Fruit fly (Drosophila melanogaster) whole organism, embryonic: ENCODE measurements around the gene CG10413.
A peak's percentile ranks its signal among the peaks of the same experiment; 100 is the strongest.

Experiments used
- Abd-B ChIP-seq: fragments of 200-800 bp; sonication (Bioruptor generic); optimal IDR thresholded peaks from 2 replicates; lab custom pipeline; 2018; ENCODE audit warnings: missing biosample characterization, mild to moderate bottlenecking, missing genetic modification characterization, moderate library complexity
- Adf1 ChIP-seq: fragments of 200-800 bp; sonication (Bioruptor generic); IDR thresholded peaks from 2 replicates; pipeline ENCODE4 v1.3.6; 2022; ENCODE audit warnings: missing biosample characterization, missing genetic modification characterization
- BEAF-32 ChIP-seq: fragments of 200-800 bp; sonication (Bioruptor generic); optimal IDR thresholded peaks from 3 replicates; lab custom pipeline; 2017; ENCODE audit warnings: missing biosample characterization, missing genetic modification characterization, mild to moderate bottlenecking, moderate library complexity, missing genetic modification reagents
- Bteb2 ChIP-seq: fragments of 200-800 bp; sonication (Bioruptor generic); optimal IDR thresholded peaks from 2 replicates; lab custom pipeline; 2016; ENCODE audit warnings: missing biosample characterization, missing genetic modification characterization
- CG10366 ChIP-seq: fragments of 200-800 bp; sonication (Bioruptor generic); IDR thresholded peaks from 2 replicates; pipeline ENCODE4 v1.3.6; 2022; ENCODE audit warnings: missing biosample characterization, missing genetic modification characterization
- CG11723 ChIP-seq: fragments of 200-800 bp; sonication (Bioruptor generic); optimal IDR thresholded peaks from 2 replicates; lab custom pipeline; 2017; ENCODE audit warnings: missing biosample characterization, mild to moderate bottlenecking, missing genetic modification characterization
- CG12236 ChIP-seq: fragments of 200-800 bp; sonication (Bioruptor generic); optimal IDR thresholded peaks from 2 replicates; lab custom pipeline; 2016; ENCODE audit warnings: missing biosample characterization, missing genetic modification characterization
- CG17385 ChIP-seq: fragments of 200-800 bp; sonication (Bioruptor generic); optimal IDR thresholded peaks from 3 replicates; lab custom pipeline; 2018; ENCODE audit warnings: missing biosample characterization, mild to moderate bottlenecking, missing genetic modification characterization
- CG17568 ChIP-seq: fragments of 200-800 bp; sonication (Bioruptor generic); optimal IDR thresholded peaks from 2 replicates; lab custom pipeline; 2018; ENCODE audit warnings: missing biosample characterization, mild to moderate bottlenecking, missing genetic modification characterization, moderate library complexity
- CG4730 ChIP-seq: fragments of 200-800 bp; sonication (Bioruptor generic); IDR thresholded peaks from 2 replicates; pipeline ENCODE4 v1.3.6; 2022; ENCODE audit warnings: missing biosample characterization, missing genetic modification characterization
- CG6654 ChIP-seq: fragments of 200-800 bp; sonication (Bioruptor generic); optimal IDR thresholded peaks from 2 replicates; lab custom pipeline; 2017; ENCODE audit warnings: missing biosample characterization, mild to moderate bottlenecking, missing genetic modification characterization
- CG6765 ChIP-seq: fragments of 200-800 bp; sonication (Bioruptor generic); optimal IDR thresholded peaks from 3 replicates; lab custom pipeline; 2017; ENCODE audit warnings: missing biosample characterization, mild to moderate bottlenecking, missing genetic modification characterization
- CG9215 ChIP-seq: fragments of 200-800 bp; sonication (Bioruptor generic); IDR thresholded peaks from 2 replicates; pipeline ENCODE4 v1.3.6; 2022; ENCODE audit warnings: missing biosample characterization, missing genetic modification characterization
- D19A ChIP-seq: fragments of 200-800 bp; optimal IDR thresholded peaks from 3 replicates; lab custom pipeline; 2019; ENCODE audit warnings: missing biosample characterization, mild to moderate bottlenecking, missing genetic modification characterization, moderate library complexity
- Doc3 ChIP-seq: fragments of 200-800 bp; sonication (Bioruptor generic); IDR thresholded peaks from 3 replicates; pipeline ENCODE4 v1.3.6; 2022; ENCODE audit warnings: missing biosample characterization, missing genetic modification characterization; ENCODE audit not compliant: partially characterized antibody
- Mes4 ChIP-seq: fragments of 200-800 bp; sonication (Bioruptor generic); optimal IDR thresholded peaks from 2 replicates; lab custom pipeline; 2016; ENCODE audit warnings: missing biosample characterization, missing genetic modification characterization
- Nf-YC ChIP-seq: fragments of 200-800 bp; optimal IDR thresholded peaks from 3 replicates; lab custom pipeline; 2019; ENCODE audit warnings: missing biosample characterization, mild to moderate bottlenecking, missing genetic modification characterization, moderate library complexity
- Opbp ChIP-seq: fragments of 200-800 bp; sonication (Bioruptor generic); IDR thresholded peaks from 3 replicates; pipeline ENCODE4 v1.3.6; 2022; ENCODE audit warnings: missing biosample characterization, missing genetic modification characterization; ENCODE audit not compliant: partially characterized antibody
- Optix ChIP-seq: fragments of 200-800 bp; sonication (Bioruptor generic); IDR thresholded peaks from 3 replicates; pipeline ENCODE4 v1.3.6; 2022; ENCODE audit warnings: missing biosample characterization, missing genetic modification characterization
- Pdp1 ChIP-seq, 2 experiments: fragments of 200-800 bp; sonication (Bioruptor generic); optimal IDR thresholded peaks; 3 replicates each; lab custom pipeline; 2016; ENCODE audit warnings: missing biosample characterization in 2 of 2, missing genetic modification characterization in 2 of 2, mild to moderate bottlenecking in 1 of 2, moderate library complexity in 1 of 2
- Ssrp ChIP-seq: fragments of 200-800 bp; sonication (Bioruptor generic); optimal IDR thresholded peaks from 2 replicates; lab custom pipeline; 2018; ENCODE audit warnings: missing biosample characterization, mild to moderate bottlenecking, missing genetic modification characterization, moderate library complexity
- bbx ChIP-seq: fragments of 200-800 bp; sonication (Bioruptor generic); IDR thresholded peaks from 2 replicates; pipeline ENCODE4 v1.3.6; 2022; ENCODE audit warnings: missing biosample characterization, missing genetic modification characterization; ENCODE audit not compliant: partially characterized antibody
- caup ChIP-seq: fragments of 200-800 bp; sonication (Bioruptor generic); optimal IDR thresholded peaks from 3 replicates; lab custom pipeline; 2017; ENCODE audit warnings: missing biosample characterization, mild to moderate bottlenecking, missing genetic modification characterization, moderate library complexity; ENCODE audit not compliant: severe bottlenecking
- chinmo ChIP-seq: fragments of 200-800 bp; sonication (Bioruptor generic); IDR thresholded peaks from 4 replicates; pipeline ENCODE4 v1.3.6; 2022; ENCODE audit warnings: missing biosample characterization, missing genetic modification characterization; ENCODE audit not compliant: partially characterized antibody
- crp ChIP-seq, 2 experiments: fragments of 200-800 bp; sonication (Bioruptor generic); optimal IDR thresholded peaks; 2 replicates in 1 of 2; 3 replicates in 1 of 2; lab custom pipeline; 2017; ENCODE audit warnings: missing biosample characterization in 2 of 2, missing genetic modification characterization in 2 of 2, mild to moderate bottlenecking in 1 of 2, moderate library complexity in 1 of 2
- fd64A ChIP-seq: fragments of 200-800 bp; sonication (Bioruptor generic); optimal IDR thresholded peaks from 3 replicates; lab custom pipeline; 2018; ENCODE audit warnings: missing biosample characterization, mild to moderate bottlenecking, missing genetic modification characterization
- fru ChIP-seq: fragments of >200 bp; optimal IDR thresholded peaks from 2 replicates; lab custom pipeline; 2017
- kni ChIP-seq: fragments of 200-800 bp; sonication (Bioruptor generic); optimal IDR thresholded peaks from 3 replicates; lab custom pipeline; 2017; ENCODE audit warnings: mild to moderate bottlenecking, missing biosample characterization, missing genetic modification reagents, missing genetic modification characterization
- nom ChIP-seq: fragments of 200-800 bp; sonication (Bioruptor generic); optimal IDR thresholded peaks from 2 replicates; lab custom pipeline; 2017; ENCODE audit warnings: missing biosample characterization, missing genetic modification characterization, mild to moderate bottlenecking, moderate library complexity, missing genetic modification reagents
- odd ChIP-seq: fragments of 200-800 bp; sonication (Bioruptor generic); optimal IDR thresholded peaks from 2 replicates; lab custom pipeline; 2017; ENCODE audit warnings: missing biosample characterization, mild to moderate bottlenecking, missing genetic modification characterization
- org-1 ChIP-seq: fragments of 200-800 bp; sonication (Bioruptor generic); optimal IDR thresholded peaks from 2 replicates; lab custom pipeline; 2017; ENCODE audit warnings: missing biosample characterization, missing genetic modification characterization
- pita ChIP-seq: fragments of 200-800 bp; sonication (Bioruptor generic); optimal IDR thresholded peaks from 2 replicates; lab custom pipeline; 2017; ENCODE audit warnings: missing biosample characterization, mild to moderate bottlenecking, missing genetic modification characterization
- ro ChIP-seq: fragments of 200-800 bp; sonication (Bioruptor generic); IDR thresholded peaks from 2 replicates; pipeline ENCODE4 v1.3.6; 2022; ENCODE audit warnings: missing biosample characterization, missing genetic modification characterization
- row ChIP-seq: fragments of 200-800 bp; sonication (Bioruptor generic); IDR thresholded peaks from 3 replicates; pipeline ENCODE4 v1.3.6; 2022; ENCODE audit warnings: missing biosample characterization, missing genetic modification characterization
- scrt ChIP-seq: fragments of 200-800 bp; sonication (Bioruptor generic); optimal IDR thresholded peaks from 2 replicates; lab custom pipeline; 2018; ENCODE audit warnings: missing biosample characterization, mild to moderate bottlenecking, missing genetic modification characterization, moderate library complexity
- stwl ChIP-seq: fragments of 200-800 bp; sonication (Bioruptor generic); optimal IDR thresholded peaks from 3 replicates; lab custom pipeline; 2018; ENCODE audit warnings: missing biosample characterization, mild to moderate bottlenecking, missing genetic modification characterization, moderate library complexity
- zfh2 ChIP-seq: fragments of 200-800 bp; sonication (Bioruptor generic); optimal IDR thresholded peaks from 2 replicates; lab custom pipeline; 2016; ENCODE audit warnings: missing biosample characterization, missing genetic modification characterization

The CG10413 gene

DNA sequence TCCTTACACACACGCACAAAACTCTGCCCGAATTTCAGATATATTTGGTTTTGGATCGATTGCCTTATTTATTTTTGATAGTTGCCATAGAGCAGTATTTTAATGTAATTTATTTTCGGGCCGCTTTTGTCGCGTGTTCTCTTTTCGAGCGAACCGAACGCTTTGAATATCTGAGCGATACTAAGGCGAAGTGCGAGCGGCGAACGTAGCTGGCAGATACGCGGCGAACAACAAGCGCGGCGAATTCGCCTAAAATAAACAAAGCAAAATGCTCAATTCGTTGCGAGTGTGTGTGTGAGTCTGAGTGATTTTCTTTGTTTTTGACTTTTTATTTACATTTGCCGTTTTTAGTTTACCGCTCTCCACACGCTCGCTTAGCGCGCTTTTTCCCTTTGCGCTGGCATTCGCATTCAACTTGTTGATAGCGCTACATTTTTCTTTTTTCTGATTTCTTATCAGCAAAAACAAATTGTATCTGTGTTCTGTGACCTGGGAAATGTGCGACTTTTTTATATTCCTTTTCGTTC lies 42.0 kb downstream of the CG10413 start (continued):
- no peak for TF ChIP-seq CG6654
- peak; percentile 94 for TF ChIP-seq nom (GFP tag; lab: Kevin White, UChicago)
- TF ChIP-seq Doc3 (GFP tag; lab: Robert Waterston, UW), result no peak
- no peak for TF ChIP-seq CG11723 (GFP tag; lab: Kevin White, UChicago)
- peak; percentile 65 for TF ChIP-seq scrt
- TF ChIP-seq Adf1 (GFP tag; lab: Robert Waterston, UW), result 0 out of 2 replicates have a peak, but pooled peaks have one; percentile 10
- TF ChIP-seq Opbp (GFP tag; lab: Robert Waterston, UW), result 0 out of 3 replicates have a peak, but pooled peaks have one; percentile 9
- peak; percentile 40 for TF ChIP-seq kni (GFP tag; lab: Kevin White, UChicago)
- TF ChIP-seq fd64A (GFP tag; lab: Kevin White, UChicago), result peak; percentile 23
- TF ChIP-seq zfh2 (GFP tag; lab: Kevin White, UChicago), result no peak
- TF ChIP-seq bbx (GFP tag; lab: Robert Waterston, UW), result peak; percentile 53; the same call in 1 of the 2 replicates
- TF ChIP-seq pita (GFP tag; lab: Kevin White, UChicago), result no peak
- TF ChIP-seq Mes4 (GFP tag; lab: Kevin White, UChicago), result no peak
- TF ChIP-seq Abd-B (GFP tag; lab: Kevin White, UChicago), result no peak
- no peak for TF ChIP-seq Nf-YC
- peak; percentile 40 for TF ChIP-seq CG17385 (GFP tag; lab: Kevin White, UChicago)
- peak; percentile 42 for TF ChIP-seq caup (GFP tag; lab: Kevin White, UChicago)
- peak; percentile 40 for TF ChIP-seq CG6765 (GFP tag; lab: Kevin White, UChicago)
- peak; percentile 62 for TF ChIP-seq CG17568

DNA sequence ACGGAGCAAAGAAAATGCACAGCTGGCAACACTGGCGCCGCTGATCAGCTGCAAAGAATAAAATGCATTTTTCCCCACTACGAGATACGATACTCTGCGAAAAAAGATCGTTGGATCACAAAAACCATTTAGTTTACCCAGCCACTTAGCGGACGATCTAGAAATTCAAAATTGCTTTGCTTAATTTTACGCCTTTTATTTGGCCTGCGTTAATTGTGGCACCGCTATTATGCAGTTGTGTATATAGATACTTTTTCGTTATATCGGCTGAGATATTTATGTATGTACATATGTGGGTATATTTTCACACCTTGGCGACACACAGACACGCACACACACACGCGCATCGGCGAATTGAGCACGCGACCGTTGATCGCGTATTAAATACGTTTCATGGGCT lies 42.5 kb downstream of the CG10413 start:
- TF ChIP-seq Doc3 (GFP tag; lab: Robert Waterston, UW) (0 out of 3 replicates have a peak, but pooled peaks have one; percentile 31), Ssrp (tag; lab: Kevin White, UChicago) (no peak), Pdp1 (GFP tag; optimal IDR thresholded peaks at IDR 0.05; lab: Kevin White, UChicago) (peak in 1 of 2 experiments; percentile 6), D19A (peak; percentile 54), crp (GFP tag; optimal IDR thresholded peaks at IDR 0.05; lab: Kevin White, UChicago) (peak in 1 of 2 experiments; percentile 32), stwl (tag; lab: Kevin White, UChicago) (peak; percentile 26), Optix (GFP tag; lab: Robert Waterston, UW) (no peak), fru (lab: Kevin White, UChicago) (no peak), ro (no peak), CG12236 (no peak), odd (GFP tag; lab: Kevin White, UChicago) (no peak), chinmo (peak; percentile 29; the same call in 1 of the 4 replicates), row (GFP tag; lab: Robert Waterston, UW) (no peak), CG9215 (GFP tag; lab: Robert Waterston, UW) (peak; percentile 88), CG4730 (no peak), BEAF-32 (GFP tag; lab: Kevin White, UChicago) (peak; percentile 1), CG10366 (GFP tag; lab: Robert Waterston, UW) (no peak), org-1 (GFP tag; lab: Kevin White, UChicago) (no peak), Bteb2 (GFP tag; lab: Kevin White, UChicago) (no peak)
